Worm (Caenorhabditis elegans) whole organism, L1 larva: ENCODE data around the gene B0198.2.
A peak's percentile ranks its signal among the peaks of the same experiment; 100 is the strongest.

Experiments
- C34B4.2 ChIP-seq: sonication (generic microtip); optimal IDR thresholded peaks from 2 replicates; lab custom pipeline; 2017; ENCODE audit warnings: mild to moderate bottlenecking, missing genetic modification characterization, missing compliant biosample characterization
- ama-1 ChIP-seq: fragments of 150-350 bp; optimal IDR thresholded peaks from 2 replicates; lab custom pipeline; 2014
- blmp-1 ChIP-seq: fragments of 150-350 bp; optimal IDR thresholded peaks from 2 replicates; lab custom pipeline; 2014; ENCODE audit warnings: missing biosample characterization, missing genetic modification characterization
- ceh-82 ChIP-seq, 3 experiments: fragments of 150-350 bp in 1 of 3; sonication (generic microtip) in 2 of 3; optimal IDR thresholded peaks; 2 replicates each; lab custom pipeline; 2014 to 2017; ENCODE audit warnings: missing biosample characterization in 3 of 3, missing genetic modification characterization in 3 of 3
- ceh-88 ChIP-seq: fragments of 200-800 bp; sonication (Bioruptor generic); IDR thresholded peaks from 2 replicates; pipeline ENCODE4 v1.3.6; 2022; ENCODE audit warnings: missing genetic modification characterization, missing compliant biosample characterization
- dsc-1 ChIP-seq: sonication (generic microtip); optimal IDR thresholded peaks from 2 replicates; lab custom pipeline; 2016; ENCODE audit warnings: mild to moderate bottlenecking, missing genetic modification characterization, missing compliant biosample characterization
- efl-1 ChIP-seq, 4 experiments: fragments of 150-350 bp; optimal IDR thresholded peaks in 3 of 4; peaks in 1 of 4; 1 replicate in 1 of 4; 2 replicates in 3 of 4; lab custom pipeline; 2014; ENCODE audit warnings: missing biosample characterization in 2 of 4, missing genetic modification characterization in 2 of 4, missing genetic modification reagents in 2 of 4
- efl-3 ChIP-seq: fragments of 200-800 bp; sonication (Bioruptor generic); optimal IDR thresholded peaks from 2 replicates; lab custom pipeline; 2018; ENCODE audit warnings: mild to moderate bottlenecking, missing genetic modification characterization, missing compliant biosample characterization
- egl-27 ChIP-seq, 2 experiments: fragments of 150-350 bp in 1 of 2; sonication (generic microtip); optimal IDR thresholded peaks; 3 replicates each; lab custom pipeline; 2017 to 2018; ENCODE audit warnings: missing biosample characterization in 2 of 2, missing genetic modification characterization in 2 of 2, missing genetic modification reagents in 2 of 2
- elt-3 ChIP-seq, 6 experiments: fragments of 150-350 bp in 1 of 6; sonication (generic microtip); optimal IDR thresholded peaks; 2 replicates each; lab custom pipeline; 2017 to 2018; ENCODE audit warnings: missing biosample characterization in 6 of 6, missing genetic modification characterization in 6 of 6, inconsistent platforms in 1 of 6
- ets-5 ChIP-seq: fragments of 200-800 bp; sonication (Bioruptor generic); IDR thresholded peaks from 2 replicates; pipeline ENCODE4 v1.3.6; 2022; ENCODE audit warnings: missing genetic modification characterization, missing compliant biosample characterization
- fkh-10 ChIP-seq: sonication (generic microtip); optimal IDR thresholded peaks from 2 replicates; lab custom pipeline; 2017; ENCODE audit warnings: missing biosample characterization, missing genetic modification reagents, missing genetic modification characterization
- fkh-4 ChIP-seq: sonication (generic microtip); optimal IDR thresholded peaks from 2 replicates; lab custom pipeline; 2016; ENCODE audit warnings: missing compliant biosample characterization, missing genetic modification characterization, borderline replicate concordance
- fkh-8 ChIP-seq: sonication (generic microtip); optimal IDR thresholded peaks from 2 replicates; lab custom pipeline; 2016; ENCODE audit warnings: mild to moderate bottlenecking, missing genetic modification characterization, missing compliant biosample characterization
- fos-1 ChIP-seq: fragments of 150-350 bp; optimal IDR thresholded peaks from 2 replicates; lab custom pipeline; 2014; ENCODE audit warnings: missing biosample characterization, missing genetic modification characterization
- hlh-17 ChIP-seq: fragments of 200-800 bp; sonication (Bioruptor generic); optimal IDR thresholded peaks from 2 replicates; lab custom pipeline; 2018; ENCODE audit warnings: missing genetic modification characterization, mild to moderate bottlenecking, missing compliant biosample characterization, moderate library complexity, borderline replicate concordance
- hlh-4 ChIP-seq: sonication (generic microtip); optimal IDR thresholded peaks from 2 replicates; lab custom pipeline; 2016; ENCODE audit warnings: mild to moderate bottlenecking, missing genetic modification characterization, missing compliant biosample characterization
- irx-1 ChIP-seq: sonication (generic microtip); optimal IDR thresholded peaks from 2 replicates; lab custom pipeline; 2016; ENCODE audit warnings: missing genetic modification characterization, missing compliant biosample characterization
- isw-1 ChIP-seq: fragments of 200-800 bp; sonication (Bioruptor generic); IDR thresholded peaks from 2 replicates; pipeline ENCODE4 v1.3.6; 2022; ENCODE audit warnings: missing genetic modification characterization, missing compliant biosample characterization
- lin-13 ChIP-seq: fragments of 150-350 bp; optimal IDR thresholded peaks from 2 replicates; lab custom pipeline; 2014; ENCODE audit warnings: missing biosample characterization, missing genetic modification reagents, missing genetic modification characterization
- lin-15B ChIP-seq: fragments of 150-350 bp; sonication (generic microtip); optimal IDR thresholded peaks from 3 replicates; lab custom pipeline; 2014; ENCODE audit warnings: missing biosample characterization, missing genetic modification characterization
- lir-3 ChIP-seq: sonication (generic microtip); optimal IDR thresholded peaks from 2 replicates; lab custom pipeline; 2016; ENCODE audit warnings: mild to moderate bottlenecking, missing genetic modification characterization, moderate library complexity, missing compliant biosample characterization; ENCODE audit not compliant: poor library complexity
- lsy-2 ChIP-seq, 2 experiments: fragments of 150-350 bp; optimal IDR thresholded peaks; 2 replicates each; lab custom pipeline; 2014; ENCODE audit warnings: missing biosample characterization in 2 of 2, missing genetic modification characterization in 2 of 2
- mab-9 ChIP-seq: fragments of 200-800 bp; sonication (Bioruptor generic); IDR thresholded peaks from 2 replicates; pipeline ENCODE4 v1.3.6; 2022; ENCODE audit warnings: missing genetic modification reagents, missing genetic modification characterization, missing compliant biosample characterization
- mep-1 ChIP-seq: fragments of 150-350 bp; optimal IDR thresholded peaks from 2 replicates; lab custom pipeline; 2014; ENCODE audit warnings: missing biosample characterization, missing genetic modification characterization
- nhr-11 ChIP-seq: fragments of 150-350 bp; optimal IDR thresholded peaks from 2 replicates; lab custom pipeline; 2014; ENCODE audit warnings: missing biosample characterization, missing genetic modification characterization
- nhr-12 ChIP-seq: sonication (generic microtip); optimal IDR thresholded peaks from 2 replicates; lab custom pipeline; 2017; ENCODE audit warnings: missing biosample characterization, missing genetic modification characterization
- nhr-237 ChIP-seq: fragments of 150-350 bp; optimal IDR thresholded peaks from 2 replicates; lab custom pipeline; 2014; ENCODE audit warnings: missing biosample characterization, missing genetic modification characterization
- nhr-76 ChIP-seq: sonication (generic microtip); optimal IDR thresholded peaks from 2 replicates; lab custom pipeline; 2017; ENCODE audit warnings: missing biosample characterization, missing genetic modification characterization
- nhr-77 ChIP-seq: fragments of 150-350 bp; optimal IDR thresholded peaks from 2 replicates; lab custom pipeline; 2014; ENCODE audit warnings: missing biosample characterization, missing genetic modification characterization
- nhr-84 ChIP-seq: sonication (generic microtip); optimal IDR thresholded peaks from 2 replicates; lab custom pipeline; 2017; ENCODE audit warnings: missing biosample characterization, missing genetic modification characterization
- pag-3 ChIP-seq: sonication (generic microtip); optimal IDR thresholded peaks from 2 replicates; lab custom pipeline; 2017; ENCODE audit warnings: missing genetic modification characterization, mild to moderate bottlenecking, missing compliant biosample characterization, antibody characterized with exemption, borderline replicate concordance; ENCODE audit not compliant: insufficient read depth
- pqm-1 ChIP-seq: sonication (generic microtip); optimal IDR thresholded peaks from 3 replicates; lab custom pipeline; 2017; ENCODE audit warnings: missing biosample characterization, missing genetic modification characterization
- rnt-1 ChIP-seq: sonication (generic microtip); optimal IDR thresholded peaks from 2 replicates; lab custom pipeline; 2016; ENCODE audit warnings: mild to moderate bottlenecking, missing genetic modification characterization, moderate library complexity, missing compliant biosample characterization
- skn-1 ChIP-seq: fragments of 150-350 bp; optimal IDR thresholded peaks from 2 replicates; lab custom pipeline; 2014; ENCODE audit warnings: missing biosample characterization, missing genetic modification characterization
- snu-23 ChIP-seq: sonication (generic microtip); optimal IDR thresholded peaks from 2 replicates; lab custom pipeline; 2016; ENCODE audit warnings: missing genetic modification characterization, missing compliant biosample characterization
- sptf-1 ChIP-seq: fragments of 150-350 bp; optimal IDR thresholded peaks from 2 replicates; lab custom pipeline; 2014; ENCODE audit warnings: missing biosample characterization, missing genetic modification characterization
- tbx-2 ChIP-seq: sonication (generic microtip); optimal IDR thresholded peaks from 2 replicates; lab custom pipeline; 2016; ENCODE audit warnings: missing genetic modification characterization, missing compliant biosample characterization
- tlp-1 ChIP-seq: fragments of 150-350 bp; optimal IDR thresholded peaks from 2 replicates; lab custom pipeline; 2014; ENCODE audit warnings: missing biosample characterization, missing genetic modification characterization
- unc-30 ChIP-seq: sonication (generic microtip); optimal IDR thresholded peaks from 2 replicates; lab custom pipeline; 2017; ENCODE audit warnings: missing biosample characterization, missing genetic modification characterization
- unc-86 ChIP-seq: sonication (generic microtip); optimal IDR thresholded peaks from 2 replicates; lab custom pipeline; 2016; ENCODE audit warnings: missing genetic modification characterization, missing compliant biosample characterization
- unc-98 ChIP-seq: fragments of 200-800 bp; sonication (Bioruptor generic); IDR thresholded peaks from 2 replicates; pipeline ENCODE4 v1.3.6; 2022; ENCODE audit warnings: missing genetic modification characterization, missing compliant biosample characterization
- vab-15 ChIP-seq: sonication (generic microtip); optimal IDR thresholded peaks from 2 replicates; lab custom pipeline; 2017; ENCODE audit warnings: missing genotype, mild to moderate bottlenecking, missing genetic modification characterization, missing compliant biosample characterization
- zag-1 ChIP-seq: fragments of 150-350 bp; optimal IDR thresholded peaks from 2 replicates; lab custom pipeline; 2014; ENCODE audit warnings: missing biosample characterization, missing genetic modification characterization
- ztf-4 ChIP-seq: fragments of 150-350 bp; optimal IDR thresholded peaks from 2 replicates; lab custom pipeline; 2014; ENCODE audit warnings: missing biosample characterization, missing genetic modification characterization

B0198.2 gene

ce11 chrX:12064908-12065307 is 39.4 kb downstream of the B0198.2 start, which contains the start of gene lgc-23:
lgc-23 (plus strand) TSS chrX:12065208.
- TF ChIP-seq efl-3 (GFP tag; lab: Kevin White, UChicago) (no peak), snu-23 (no peak), ceh-82 (tag; optimal IDR thresholded peaks at IDR 0.05; lab: Kevin White, UChicago) (no peak), zag-1 (no peak), unc-30 (no peak), unc-98 (GFP tag; lab: Robert Waterston, UW) (no peak), lin-15B (tag; lab: Kevin White, UChicago) (no peak), egl-27 (tag; optimal IDR thresholded peaks at IDR 0.05; lab: Kevin White, UChicago) (no peak), ets-5 (GFP tag; lab: Robert Waterston, UW) (no peak), fkh-4 (tag; lab: Kevin White, UChicago) (no peak), ceh-88 (no peak), blmp-1 (tag; lab: Kevin White, UChicago) (no peak), lsy-2 (tag; optimal IDR thresholded peaks at IDR 0.05; lab: Kevin White, UChicago) (no peak), pag-3 (no peak), mab-9 (GFP tag; lab: Robert Waterston, UW) (no peak), hlh-4 (tag; lab: Kevin White, UChicago) (no peak), fos-1 (tag; lab: Kevin White, UChicago) (no peak), nhr-76 (tag; lab: Kevin White, UChicago) (no peak), nhr-237 (tag; lab: Kevin White, UChicago) (no peak)

DNA sequence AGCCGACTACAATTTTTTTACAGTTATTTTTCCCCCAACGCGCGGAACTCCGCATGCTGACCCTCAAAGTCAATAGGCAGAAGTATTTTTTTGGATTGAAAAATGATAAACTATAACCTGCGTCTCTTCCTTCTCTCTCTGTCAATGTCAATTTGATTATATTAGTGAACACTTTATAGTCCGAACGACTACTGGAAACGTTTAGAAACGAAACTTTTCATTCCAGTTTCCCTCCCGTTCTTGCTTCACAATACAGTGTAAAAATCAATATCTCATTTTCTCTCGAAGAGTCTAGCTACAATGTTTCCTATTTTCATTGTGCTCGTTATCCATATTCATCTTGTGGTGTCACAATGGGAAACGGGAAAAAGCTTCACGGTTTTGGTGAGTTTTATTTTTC is 42.7 kb downstream of the B0198.2 start, which contains the start of gene lgc-24:
Gene lgc-24 (plus strand): TSS at position 301 of the 400 bp plus-strand sequence.
- TF ChIP-seq nhr-77 (no peak), unc-30 (no peak), mab-9 (GFP tag; lab: Robert Waterston, UW) (no peak), irx-1 (tag; lab: Kevin White, UChicago) (no peak), lsy-2 (tag; optimal IDR thresholded peaks at IDR 0.05; lab: Kevin White, UChicago) (no peak), lin-15B (tag; lab: Kevin White, UChicago) (no peak), pag-3 (no peak), nhr-12 (tag; lab: Kevin White, UChicago) (no peak), nhr-84 (no peak), fkh-8 (tag; lab: Kevin White, UChicago) (no peak), skn-1 (no peak), vab-15 (tag; lab: Kevin White, UChicago) (no peak), lir-3 (tag; lab: Kevin White, UChicago) (no peak), nhr-237 (tag; lab: Kevin White, UChicago) (no peak), ceh-82 (tag; optimal IDR thresholded peaks at IDR 0.05; lab: Kevin White, UChicago) (no peak), nhr-11 (no peak), fkh-10 (GFP tag; lab: Kevin White, UChicago) (no peak), isw-1 (GFP tag; lab: Robert Waterston, UW) (no peak)

- TF ChIP-seq efl-1 (optimal IDR thresholded peaks at IDR 0.05; lab: Kevin White, UChicago), result no peak
- no peak for TF ChIP-seq efl-1 (GFP tag; optimal IDR thresholded peaks at IDR 0.05 in 1 of 2; lab: Kevin White, UChicago)
- no peak for TF ChIP-seq ama-1 (lab: Kevin White, UChicago)
These were observed 48.2 kb downstream of the B0198.2 start, which contains the start of gene tmem-145 for ce11 chrX:12073764-12074163. tmem-145 (minus strand) TSS chrX:12073864.

DNA sequence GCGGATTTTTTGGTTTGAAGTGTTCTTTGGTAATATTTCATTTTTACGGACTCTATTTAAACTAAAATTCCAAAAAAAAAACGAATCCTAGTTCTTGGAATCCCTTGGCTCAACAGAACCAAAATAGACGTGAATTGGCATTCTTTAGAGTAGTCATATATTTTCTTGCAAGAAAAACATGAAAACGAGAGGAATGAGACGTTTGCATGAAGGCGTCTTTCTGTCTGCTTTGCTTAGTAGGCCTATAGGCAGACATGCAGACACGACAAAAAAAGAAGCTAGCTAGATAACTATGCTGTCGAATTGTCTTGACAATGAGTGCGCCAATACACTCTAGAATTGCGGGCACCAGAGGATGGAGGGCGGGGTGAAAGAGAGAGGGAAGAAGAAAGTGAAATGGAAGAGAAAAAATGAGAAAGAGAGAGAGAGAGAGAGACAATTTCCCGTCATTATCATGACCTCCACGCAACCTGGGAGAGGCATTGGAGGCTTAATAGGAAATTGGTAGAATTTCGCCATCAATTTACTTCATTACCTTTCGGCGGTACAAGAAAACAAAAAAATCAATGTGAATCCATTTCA is 55.1 kb downstream of the B0198.2 start:
- no peak for TF ChIP-seq fkh-4 (tag; lab: Kevin White, UChicago)
- no peak for TF ChIP-seq C34B4.2
- no peak for TF ChIP-seq vab-15 (tag; lab: Kevin White, UChicago)
- no peak for TF ChIP-seq ztf-4
- peak; percentile 16 for TF ChIP-seq dsc-1 (tag; lab: Kevin White, UChicago)
- no peak for TF ChIP-seq isw-1 (GFP tag; lab: Robert Waterston, UW)
- TF ChIP-seq skn-1, result no peak
- TF ChIP-seq fkh-10 (GFP tag; lab: Kevin White, UChicago), result no peak
- no peak for TF ChIP-seq pqm-1 (tag; lab: Kevin White, UChicago)
- TF ChIP-seq mep-1 (tag; lab: Kevin White, UChicago), result no peak
- TF ChIP-seq unc-86 (tag; lab: Kevin White, UChicago), result no peak
- peak; percentile 25 for TF ChIP-seq snu-23
- TF ChIP-seq ceh-82 (tag; optimal IDR thresholded peaks at IDR 0.05; lab: Kevin White, UChicago), result peak in 2 of 3 experiments; percentile 15 to 21
- TF ChIP-seq hlh-17 (GFP tag; lab: Kevin White, UChicago), result no peak
- TF ChIP-seq rnt-1 (tag; lab: Kevin White, UChicago), result no peak
- no peak for TF ChIP-seq elt-3 (tag; optimal IDR thresholded peaks at IDR 0.05; lab: Kevin White, UChicago)
- no peak for TF ChIP-seq pag-3
- TF ChIP-seq sptf-1, result no peak
- TF ChIP-seq tlp-1 (tag; lab: Kevin White, UChicago), result no peak
- no peak for TF ChIP-seq nhr-84
- no peak for TF ChIP-seq irx-1 (tag; lab: Kevin White, UChicago)
- TF ChIP-seq lin-13 (GFP tag; lab: Kevin White, UChicago), result no peak
- no peak for TF ChIP-seq zag-1
- TF ChIP-seq tbx-2 (tag; lab: Kevin White, UChicago), result no peak
